Worm (Caenorhabditis elegans): ENCODE measurements around the gene C27D6.12.

ce11 chrII:5170932-5171331 is 6.9 kb downstream of the C27D6.12 start, which contains the start of gene srb-1:
- TF ChIP-seq elt-2 (tag; optimal IDR thresholded peaks at IDR 0.05) = no peak
- TF ChIP-seq sox-4 (tag; optimal IDR thresholded peaks at IDR 0.05) = no peak
- TF ChIP-seq pha-4 (tag; optimal IDR thresholded peaks at IDR 0.05) = no peak
- TF ChIP-seq C38D4.7 (GFP tag; optimal IDR thresholded peaks at IDR 0.05) = no peak
- TF ChIP-seq rnt-1 (tag; optimal IDR thresholded peaks at IDR 0.05) = no peak
- TF ChIP-seq T23F11.4 (GFP tag; optimal IDR thresholded peaks at IDR 0.05) = no peak
- TF ChIP-seq dmd-4 (tag; optimal IDR thresholded peaks at IDR 0.05; ENCODE audit: borderline replicate concordance) = no peak
- no peak for TF ChIP-seq odd-2 (tag; optimal IDR thresholded peaks at IDR 0.05)
- TF ChIP-seq ceh-22 (tag; optimal IDR thresholded peaks at IDR 0.05) = no peak
- TF ChIP-seq ama-1 (optimal IDR thresholded peaks at IDR 0.05) = no peak
- TF ChIP-seq unc-3 (GFP tag; conservative IDR thresholded peaks at IDR 0.05) = no peak
- TF ChIP-seq unc-3 (tag; optimal IDR thresholded peaks at IDR 0.05) = no peak
- no peak for TF ChIP-seq hlh-30 (tag; optimal IDR thresholded peaks at IDR 0.05; ENCODE audit: insufficient read depth)
- TF ChIP-seq nhr-11 (tag; optimal IDR thresholded peaks at IDR 0.05) = no peak

All from whole organism, late embryonic.